Worm (Caenorhabditis elegans) whole organism, young adult: Measurements from ENCODE around the gene ecps-1.

ENCODE experiments used
- B0019.2 ChIP-seq: fragments of 200-800 bp; sonication (Bioruptor generic); conservative IDR thresholded peaks from 2 replicates; pipeline ENCODE4 v1.3.6; 2022; ENCODE audit warnings: missing genetic modification reagents, missing genetic modification characterization, missing compliant biosample characterization
- B0035.1 ChIP-seq: sonication (generic microtip); optimal IDR thresholded peaks from 2 replicates; lab custom pipeline; 2016; ENCODE audit warnings: missing genetic modification characterization, mild to moderate bottlenecking, missing compliant biosample characterization, missing genotype, missing genetic modification reagents
- B0261.1 ChIP-seq: sonication (generic microtip); optimal IDR thresholded peaks from 2 replicates; lab custom pipeline; 2016; ENCODE audit warnings: mild to moderate bottlenecking, missing genetic modification characterization, moderate library complexity, missing compliant biosample characterization
- D2030.7 ChIP-seq: fragments of 200-800 bp; sonication (Bioruptor generic); IDR thresholded peaks from 2 replicates; pipeline ENCODE4 v1.3.6; 2022; ENCODE audit warnings: missing genetic modification reagents, missing genetic modification characterization, missing compliant biosample characterization
- F10E7.11 ChIP-seq: sonication (generic microtip); optimal IDR thresholded peaks from 2 replicates; lab custom pipeline; 2017; ENCODE audit warnings: mild to moderate bottlenecking, missing genetic modification characterization, moderate library complexity, missing compliant biosample characterization
- F33H1.4 ChIP-seq: fragments of 200-800 bp; sonication (Bioruptor generic); IDR thresholded peaks from 2 replicates; pipeline ENCODE4 v1.3.6; 2022; ENCODE audit warnings: missing genetic modification reagents, missing genetic modification characterization, missing compliant biosample characterization
- F49E8.2 ChIP-seq: sonication (generic microtip); optimal IDR thresholded peaks from 3 replicates; lab custom pipeline; 2017; ENCODE audit warnings: missing genetic modification characterization, mild to moderate bottlenecking, missing compliant biosample characterization, antibody characterized with exemption, moderate library complexity; ENCODE audit not compliant: insufficient read depth
- F57C9.4 ChIP-seq: sonication (generic microtip); optimal IDR thresholded peaks from 2 replicates; lab custom pipeline; 2017; ENCODE audit warnings: mild to moderate bottlenecking, missing genetic modification characterization, missing compliant biosample characterization
- K11D2.4 ChIP-seq: fragments of 200-800 bp; sonication (Bioruptor generic); IDR thresholded peaks from 2 replicates; pipeline ENCODE4 v1.3.6; 2022; ENCODE audit warnings: missing genetic modification reagents, missing genetic modification characterization, missing compliant biosample characterization
- Y53F4B.3 ChIP-seq: fragments of 200-800 bp; sonication (Bioruptor generic); IDR thresholded peaks from 2 replicates; pipeline ENCODE4 v1.3.6; 2022; ENCODE audit warnings: missing genetic modification reagents, missing genetic modification characterization, missing compliant biosample characterization
- Y53G8AR.9 ChIP-seq: fragments of 200-800 bp; sonication (Bioruptor generic); conservative IDR thresholded peaks from 2 replicates; pipeline ENCODE4 v1.3.6; 2022; ENCODE audit warnings: missing genetic modification reagents, missing genetic modification characterization, missing compliant biosample characterization
- aptf-3 ChIP-seq: fragments of 200-800 bp; sonication (Bioruptor generic); IDR thresholded peaks from 2 replicates; pipeline ENCODE4 v1.3.6; 2022; ENCODE audit warnings: missing genetic modification characterization, missing compliant biosample characterization
- athp-1 ChIP-seq: sonication (generic microtip); optimal IDR thresholded peaks from 2 replicates; lab custom pipeline; 2017; ENCODE audit warnings: mild to moderate bottlenecking, missing genetic modification characterization, missing compliant biosample characterization
- attf-6 ChIP-seq: fragments of 200-800 bp; sonication (Bioruptor generic); IDR thresholded peaks from 2 replicates; pipeline ENCODE4 v1.3.6; 2022; ENCODE audit warnings: missing genetic modification reagents, missing genetic modification characterization, missing compliant biosample characterization
- bed-1 ChIP-seq: fragments of 200-800 bp; sonication (Bioruptor generic); IDR thresholded peaks from 2 replicates; pipeline ENCODE4 v1.3.6; 2022; ENCODE audit warnings: missing genetic modification reagents, missing genetic modification characterization, missing compliant biosample characterization
- ccch-3 ChIP-seq: fragments of 200-800 bp; sonication (Bioruptor generic); optimal IDR thresholded peaks from 2 replicates; lab custom pipeline; 2018; ENCODE audit warnings: mild to moderate bottlenecking, missing genetic modification characterization, missing compliant biosample characterization
- cebp-1 ChIP-seq, 2 experiments: fragments of 200-800 bp in 1 of 2; sonication (Bioruptor generic) in 1 of 2; sonication (generic microtip) in 1 of 2; IDR thresholded peaks in 1 of 2; optimal IDR thresholded peaks in 1 of 2; 2 replicates each; pipeline versions ENCODE4 v1.3.6 to Lab custom; 2017 to 2022; ENCODE audit warnings: missing compliant biosample characterization in 2 of 2, missing genetic modification characterization in 2 of 2, mild to moderate bottlenecking in 1 of 2, missing genetic modification reagents in 1 of 2, moderate library complexity in 1 of 2
- ceh-100 ChIP-seq: fragments of 200-800 bp; sonication (Bioruptor generic); IDR thresholded peaks from 2 replicates; pipeline ENCODE4 v1.3.6; 2022; ENCODE audit warnings: missing genetic modification reagents, missing genetic modification characterization, missing compliant biosample characterization
- dpl-1 ChIP-seq: fragments of 150-350 bp; optimal IDR thresholded peaks from 2 replicates; lab custom pipeline; 2014; ENCODE audit warnings: missing biosample characterization, missing genetic modification reagents, missing genetic modification characterization
- efl-1 ChIP-seq: fragments of 150-350 bp; optimal IDR thresholded peaks from 2 replicates; lab custom pipeline; 2014; ENCODE audit warnings: missing biosample characterization, missing genetic modification reagents, missing genetic modification characterization
- egl-18 ChIP-seq: fragments of 200-800 bp; sonication (Bioruptor generic); IDR thresholded peaks from 2 replicates; pipeline ENCODE4 v1.3.6; 2022; ENCODE audit warnings: missing genetic modification reagents, missing genetic modification characterization, missing compliant biosample characterization
- egl-44 ChIP-seq: fragments of 200-800 bp; sonication (Bioruptor generic); IDR thresholded peaks from 2 replicates; pipeline ENCODE4 v1.3.6; 2022; ENCODE audit warnings: missing genetic modification reagents, missing genetic modification characterization, missing compliant biosample characterization
- him-1 ChIP-seq: sonication (generic microtip); optimal IDR thresholded peaks from 2 replicates; lab custom pipeline; 2016; ENCODE audit warnings: missing genotype, missing genetic modification reagents, missing genetic modification characterization, missing compliant biosample characterization
- hmg-20 ChIP-seq: fragments of 200-800 bp; sonication (Bioruptor generic); IDR thresholded peaks from 2 replicates; pipeline ENCODE4 v1.3.6; 2022; ENCODE audit warnings: missing genetic modification reagents, missing genetic modification characterization, missing compliant biosample characterization
- lin-26 ChIP-seq: fragments of 200-800 bp; sonication (Bioruptor generic); IDR thresholded peaks from 2 replicates; pipeline ENCODE4 v1.3.6; 2022; ENCODE audit warnings: missing genetic modification reagents, missing genetic modification characterization, missing compliant biosample characterization
- lsl-1 ChIP-seq: fragments of 200-800 bp; sonication (Bioruptor generic); optimal IDR thresholded peaks from 2 replicates; lab custom pipeline; 2018; ENCODE audit warnings: mild to moderate bottlenecking, missing genetic modification characterization, moderate library complexity, missing compliant biosample characterization
- lsy-27 ChIP-seq: sonication (generic microtip); optimal IDR thresholded peaks from 2 replicates; lab custom pipeline; 2017; ENCODE audit warnings: missing genetic modification characterization, mild to moderate bottlenecking, missing compliant biosample characterization, antibody characterized with exemption, missing genotype, borderline replicate concordance; ENCODE audit not compliant: insufficient read depth
- madf-3 ChIP-seq: fragments of 200-800 bp; sonication (Bioruptor generic); IDR thresholded peaks from 2 replicates; pipeline ENCODE4 v1.3.6; 2022; ENCODE audit warnings: missing genetic modification reagents, missing genetic modification characterization, missing compliant biosample characterization
- mcd-1 ChIP-seq: fragments of 200-800 bp; sonication (Bioruptor generic); IDR thresholded peaks from 2 replicates; pipeline ENCODE4 v1.3.6; 2022; ENCODE audit warnings: missing genetic modification reagents, missing genetic modification characterization, missing compliant biosample characterization
- nfya-2 ChIP-seq: fragments of 200-800 bp; sonication (Bioruptor generic); IDR thresholded peaks from 2 replicates; pipeline ENCODE4 v1.3.6; 2022; ENCODE audit warnings: missing genetic modification reagents, missing genetic modification characterization, missing compliant biosample characterization
- nhr-179 ChIP-seq: sonication (generic microtip); optimal IDR thresholded peaks from 2 replicates; lab custom pipeline; 2016; ENCODE audit warnings: mild to moderate bottlenecking, missing genetic modification characterization, missing compliant biosample characterization
- nhr-90 ChIP-seq: sonication (generic microtip); optimal IDR thresholded peaks from 2 replicates; lab custom pipeline; 2016; ENCODE audit warnings: missing genotype, mild to moderate bottlenecking, missing genetic modification characterization, missing compliant biosample characterization
- pbrm-1 ChIP-seq: fragments of 200-800 bp; sonication (Bioruptor generic); IDR thresholded peaks from 2 replicates; pipeline ENCODE4 v1.3.6; 2022; ENCODE audit warnings: missing genetic modification reagents, missing genetic modification characterization, missing compliant biosample characterization
- repo-1 ChIP-seq: sonication (generic microtip); optimal IDR thresholded peaks from 2 replicates; lab custom pipeline; 2017; ENCODE audit warnings: mild to moderate bottlenecking, missing genetic modification characterization, missing compliant biosample characterization
- rpc-1 ChIP-seq, 2 experiments: fragments of 150-350 bp in 1 of 2; sonication (generic microtip) in 1 of 2; optimal IDR thresholded peaks; 2 replicates each; lab custom pipeline; 2014 to 2018; ENCODE audit warnings: missing biosample characterization in 1 of 2, missing genetic modification characterization in 1 of 2, missing genetic modification reagents in 1 of 2, missing genotype in 1 of 2
- sdz-38 ChIP-seq: sonication (generic microtip); optimal IDR thresholded peaks from 2 replicates; lab custom pipeline; 2016; ENCODE audit warnings: missing genotype, missing genetic modification characterization, missing compliant biosample characterization
- tbp1 ChIP-seq: fragments of 200-800 bp; sonication (Bioruptor generic); optimal IDR thresholded peaks from 2 replicates; lab custom pipeline; 2018; ENCODE audit warnings: mild to moderate bottlenecking, missing genetic modification characterization, missing compliant biosample characterization
- ztf-25 ChIP-seq: fragments of 200-800 bp; sonication (Bioruptor generic); IDR thresholded peaks from 2 replicates; pipeline ENCODE4 v1.3.6; 2022; ENCODE audit warnings: missing genetic modification reagents, missing genetic modification characterization, missing compliant biosample characterization

The ecps-1 gene

ce11 chrIII:10432104-10432503 lies 28.2 kb downstream of the ecps-1 start (continued):
- TF ChIP-seq nfya-2 (no peak), cebp-1 (GFP tag; IDR thresholded peaks at IDR 0.05; lab: Robert Waterston, UW) (no peak), cebp-1 (tag; optimal IDR thresholded peaks at IDR 0.05; lab: Kevin White, UChicago) (no peak), madf-3 (GFP tag; lab: Robert Waterston, UW) (0 out of 2 replicates have a peak, but pooled peaks have one; percentile 24), Y53G8AR.9 (GFP tag; lab: Robert Waterston, UW) (no peak), bed-1 (GFP tag; lab: Robert Waterston, UW) (no peak), lsy-27 (tag; lab: Kevin White, UChicago) (no peak), B0035.1 (no peak), mcd-1 (GFP tag; lab: Robert Waterston, UW) (no peak), egl-44 (GFP tag; lab: Robert Waterston, UW) (no peak), rpc-1 (optimal IDR thresholded peaks at IDR 0.05; lab: Kevin White, UChicago) (peak; percentile 48), rpc-1 (tag; optimal IDR thresholded peaks at IDR 0.05; lab: Kevin White, UChicago) (peak; percentile 68), F33H1.4 (no peak), lin-26 (GFP tag; lab: Robert Waterston, UW) (0 out of 2 replicates have a peak, but pooled peaks have one; percentile 49), ccch-3 (GFP tag; lab: Kevin White, UChicago) (no peak), F49E8.2 (tag; lab: Kevin White, UChicago) (peak; percentile 17), efl-1 (GFP tag; lab: Kevin White, UChicago) (no peak), hmg-20 (GFP tag; lab: Robert Waterston, UW) (no peak), ceh-100 (GFP tag; lab: Robert Waterston, UW) (peak; percentile 28; the same call in 1 of the 2 replicates), athp-1 (no peak), B0261.1 (tag; lab: Kevin White, UChicago) (peak; percentile 57), tbp1 (GFP tag; lab: Kevin White, UChicago) (peak; percentile 82), lsl-1 (peak; percentile 25), nhr-90 (tag; lab: Kevin White, UChicago) (no peak), egl-18 (no peak), nhr-179 (no peak), K11D2.4 (GFP tag; lab: Robert Waterston, UW) (no peak), dpl-1 (no peak), F10E7.11 (tag; lab: Kevin White, UChicago) (no peak), repo-1 (tag; lab: Kevin White, UChicago) (no peak), him-1 (tag; lab: Kevin White, UChicago) (no peak), attf-6 (GFP tag; lab: Robert Waterston, UW) (no peak), F57C9.4 (no peak), aptf-3 (no peak)

ce11 chrIII:10427882-10428281 lies 32.5 kb downstream of the ecps-1 start, which contains the start of gene prp-3:
Gene prp-3, minus strand, starts transcription at chrIII:10427982.
- TF ChIP-seq pbrm-1 (GFP tag; lab: Robert Waterston, UW) (no peak), Y53F4B.3 (GFP tag; lab: Robert Waterston, UW) (no peak), B0019.2 (GFP tag; lab: Robert Waterston, UW) (no peak), cebp-1 (GFP tag; IDR thresholded peaks at IDR 0.05; lab: Robert Waterston, UW) (no peak), cebp-1 (tag; optimal IDR thresholded peaks at IDR 0.05; lab: Kevin White, UChicago) (no peak), sdz-38 (tag; lab: Kevin White, UChicago) (no peak), ztf-25 (GFP tag; lab: Robert Waterston, UW) (no peak), B0035.1 (no peak), D2030.7 (no peak)
